Worm (Caenorhabditis elegans) whole organism, L4 larva: ENCODE results near the gene nhr-226.

Experiments
- lin-13 ChIP-seq: fragments of 150-350 bp; optimal IDR thresholded peaks from 2 replicates; lab custom pipeline; 2014; ENCODE audit warnings: missing biosample characterization, missing genetic modification reagents, missing genetic modification characterization
- lin-39 ChIP-seq: fragments of 150-350 bp; optimal IDR thresholded peaks from 2 replicates; lab custom pipeline; 2014; ENCODE audit warnings: missing biosample characterization, missing genetic modification reagents, missing genetic modification characterization

ce11 chrV:2271750-2272149 is 22.9 kb upstream of the nhr-226 start, which contains the start of gene Y5H2A.1:
- TF ChIP-seq lin-13, result no peak
- no peak for TF ChIP-seq lin-39 (tag; lab: Kevin White, UChicago)
